Worm (Caenorhabditis elegans) whole organism, young adult: Measurements from ENCODE around the gene grl-17.

Experiments
- F22D6.2 ChIP-seq: sonication (generic microtip); optimal IDR thresholded peaks from 2 replicates; lab custom pipeline; 2016; ENCODE audit warnings: mild to moderate bottlenecking, missing genetic modification characterization, missing compliant biosample characterization
- F23B12.7 ChIP-seq: sonication (generic microtip); optimal IDR thresholded peaks from 2 replicates; lab custom pipeline; 2017; ENCODE audit warnings: missing genetic modification characterization, mild to moderate bottlenecking, missing compliant biosample characterization, antibody characterized with exemption, moderate library complexity; ENCODE audit not compliant: insufficient read depth
- F52B5.7 ChIP-seq: sonication (generic microtip); optimal IDR thresholded peaks from 2 replicates; lab custom pipeline; 2016; ENCODE audit warnings: mild to moderate bottlenecking, missing genetic modification characterization, missing compliant biosample characterization
- ZK185.1 ChIP-seq: sonication (generic microtip); optimal IDR thresholded peaks from 2 replicates; lab custom pipeline; 2016; ENCODE audit warnings: mild to moderate bottlenecking, missing genetic modification characterization, missing compliant biosample characterization; ENCODE audit not compliant: poor library complexity, severe bottlenecking
- akir-1 ChIP-seq: fragments of 200-800 bp; sonication (Bioruptor generic); optimal IDR thresholded peaks from 2 replicates; lab custom pipeline; 2018; ENCODE audit warnings: mild to moderate bottlenecking, missing genetic modification characterization, moderate library complexity, missing compliant biosample characterization
- attf-6 ChIP-seq: fragments of 200-800 bp; sonication (Bioruptor generic); IDR thresholded peaks from 2 replicates; pipeline ENCODE4 v1.3.6; 2022; ENCODE audit warnings: missing genetic modification reagents, missing genetic modification characterization, missing compliant biosample characterization
- dpff-1 ChIP-seq: sonication (generic microtip); optimal IDR thresholded peaks from 2 replicates; lab custom pipeline; 2017; ENCODE audit warnings: mild to moderate bottlenecking, missing genetic modification characterization, missing compliant biosample characterization
- egl-18 ChIP-seq: fragments of 200-800 bp; sonication (Bioruptor generic); IDR thresholded peaks from 2 replicates; pipeline ENCODE4 v1.3.6; 2022; ENCODE audit warnings: missing genetic modification reagents, missing genetic modification characterization, missing compliant biosample characterization
- egl-44 ChIP-seq: fragments of 200-800 bp; sonication (Bioruptor generic); IDR thresholded peaks from 2 replicates; pipeline ENCODE4 v1.3.6; 2022; ENCODE audit warnings: missing genetic modification reagents, missing genetic modification characterization, missing compliant biosample characterization
- lin-35 ChIP-seq, 3 experiments: fragments of 150-350 bp in 2 of 3; sonication (generic microtip) in 1 of 3; optimal IDR thresholded peaks; 2 replicates each; lab custom pipeline; 2014 to 2018; ENCODE audit warnings: missing biosample characterization in 3 of 3, missing genetic modification characterization in 3 of 3, missing genetic modification reagents in 3 of 3
- sea-2 ChIP-seq: fragments of 200-800 bp; sonication (Bioruptor generic); IDR thresholded peaks from 2 replicates; pipeline ENCODE4 v1.3.6; 2022; ENCODE audit warnings: missing genetic modification characterization, missing compliant biosample characterization

- no peak for TF ChIP-seq F23B12.7
- no peak for TF ChIP-seq F22D6.2
- TF ChIP-seq attf-6 (GFP tag; lab: Robert Waterston, UW), result no peak
- no peak for TF ChIP-seq akir-1 (GFP tag; lab: Kevin White, UChicago)
- no peak for TF ChIP-seq egl-44 (GFP tag; lab: Robert Waterston, UW)
- no peak for TF ChIP-seq F52B5.7 (tag; lab: Kevin White, UChicago)
- no peak for TF ChIP-seq ZK185.1
- no peak for TF ChIP-seq egl-18 (GFP tag; lab: Robert Waterston, UW)
- TF ChIP-seq sea-2 (GFP tag; lab: Robert Waterston, UW), result no peak
- TF ChIP-seq dpff-1, result no peak
- no peak for TF ChIP-seq lin-35 (GFP tag; optimal IDR thresholded peaks at IDR 0.05; lab: Kevin White, UChicago)
Observed at ce11 chrV:13580696-13581095, 17.0 kb upstream of the grl-17 start, which contains the start of gene C50B8.5.
